Worm (Caenorhabditis elegans) whole organism, L1 larva: ENCODE results near the gene R09E10.1.

ENCODE experiments used
- C04F5.9 ChIP-seq: sonication (generic microtip); optimal IDR thresholded peaks from 2 replicates; lab custom pipeline; 2016; ENCODE audit warnings: missing genetic modification characterization, missing compliant biosample characterization
- C16A3.4 ChIP-seq: fragments of 150-350 bp; optimal IDR thresholded peaks from 2 replicates; lab custom pipeline; 2014; ENCODE audit warnings: missing biosample characterization, missing genetic modification characterization
- F16B12.6 ChIP-seq: fragments of 150-350 bp; optimal IDR thresholded peaks from 2 replicates; lab custom pipeline; 2014; ENCODE audit warnings: missing biosample characterization, missing genetic modification characterization
- Y116A8C.19 ChIP-seq: sonication (generic microtip); optimal IDR thresholded peaks from 2 replicates; lab custom pipeline; 2016; ENCODE audit warnings: missing compliant biosample characterization, missing genetic modification characterization, borderline replicate concordance
- aha-1 ChIP-seq: fragments of 150-350 bp; optimal IDR thresholded peaks from 2 replicates; lab custom pipeline; 2014; ENCODE audit warnings: missing biosample characterization, missing genetic modification characterization
- alr-1 ChIP-seq: fragments of 200-800 bp; sonication (Bioruptor generic); optimal IDR thresholded peaks from 2 replicates; lab custom pipeline; 2018; ENCODE audit warnings: borderline replicate concordance, mild to moderate bottlenecking, missing genetic modification characterization, missing compliant biosample characterization
- aly-2 ChIP-seq: fragments of 150-350 bp; optimal IDR thresholded peaks from 2 replicates; lab custom pipeline; 2014; ENCODE audit warnings: missing biosample characterization, missing genetic modification characterization
- blmp-1 ChIP-seq: fragments of 150-350 bp; optimal IDR thresholded peaks from 2 replicates; lab custom pipeline; 2014; ENCODE audit warnings: missing biosample characterization, missing genetic modification characterization
- ceh-63 ChIP-seq: fragments of 200-800 bp; sonication (Bioruptor generic); optimal IDR thresholded peaks from 2 replicates; lab custom pipeline; 2018; ENCODE audit warnings: mild to moderate bottlenecking, missing genetic modification characterization, missing compliant biosample characterization
- ceh-82 ChIP-seq, 3 experiments: fragments of 150-350 bp in 1 of 3; sonication (generic microtip) in 2 of 3; optimal IDR thresholded peaks; 2 replicates each; lab custom pipeline; 2014 to 2017; ENCODE audit warnings: missing biosample characterization in 3 of 3, missing genetic modification characterization in 3 of 3
- ceh-88 ChIP-seq: fragments of 200-800 bp; sonication (Bioruptor generic); IDR thresholded peaks from 2 replicates; pipeline ENCODE4 v1.3.6; 2022; ENCODE audit warnings: missing genetic modification characterization, missing compliant biosample characterization
- ceh-90 ChIP-seq: sonication (generic microtip); optimal IDR thresholded peaks from 2 replicates; lab custom pipeline; 2016; ENCODE audit warnings: missing genetic modification characterization, missing compliant biosample characterization
- dpl-1 ChIP-seq, 3 experiments: fragments of 150-350 bp in 2 of 3; sonication (generic microtip) in 1 of 3; optimal IDR thresholded peaks; 2 replicates each; lab custom pipeline; 2014 to 2017; ENCODE audit warnings: missing biosample characterization in 3 of 3, missing genetic modification characterization in 3 of 3, missing genetic modification reagents in 3 of 3
- dsc-1 ChIP-seq: sonication (generic microtip); optimal IDR thresholded peaks from 2 replicates; lab custom pipeline; 2016; ENCODE audit warnings: mild to moderate bottlenecking, missing genetic modification characterization, missing compliant biosample characterization
- efl-1 ChIP-seq, 4 experiments: fragments of 150-350 bp; optimal IDR thresholded peaks in 3 of 4; peaks in 1 of 4; 1 replicate in 1 of 4; 2 replicates in 3 of 4; lab custom pipeline; 2014; ENCODE audit warnings: missing biosample characterization in 2 of 4, missing genetic modification characterization in 2 of 4, missing genetic modification reagents in 2 of 4
- efl-3 ChIP-seq: fragments of 200-800 bp; sonication (Bioruptor generic); optimal IDR thresholded peaks from 2 replicates; lab custom pipeline; 2018; ENCODE audit warnings: mild to moderate bottlenecking, missing genetic modification characterization, missing compliant biosample characterization
- fkh-10 ChIP-seq: sonication (generic microtip); optimal IDR thresholded peaks from 2 replicates; lab custom pipeline; 2017; ENCODE audit warnings: missing biosample characterization, missing genetic modification reagents, missing genetic modification characterization
- grh-1 ChIP-seq: fragments of 200-800 bp; sonication (Bioruptor generic); IDR thresholded peaks from 2 replicates; pipeline ENCODE4 v1.3.6; 2022; ENCODE audit warnings: missing genetic modification reagents, missing genetic modification characterization, missing compliant biosample characterization
- hlh-17 ChIP-seq: fragments of 200-800 bp; sonication (Bioruptor generic); optimal IDR thresholded peaks from 2 replicates; lab custom pipeline; 2018; ENCODE audit warnings: missing genetic modification characterization, mild to moderate bottlenecking, missing compliant biosample characterization, moderate library complexity, borderline replicate concordance
- hlh-4 ChIP-seq: sonication (generic microtip); optimal IDR thresholded peaks from 2 replicates; lab custom pipeline; 2016; ENCODE audit warnings: mild to moderate bottlenecking, missing genetic modification characterization, missing compliant biosample characterization
- hpl-2 ChIP-seq: fragments of 150-350 bp; optimal IDR thresholded peaks from 2 replicates; lab custom pipeline; 2014; ENCODE audit warnings: missing biosample characterization, missing genetic modification reagents, missing genetic modification characterization
- lin-14 ChIP-seq: fragments of 200-800 bp; sonication (Bioruptor generic); optimal IDR thresholded peaks from 2 replicates; lab custom pipeline; 2018; ENCODE audit warnings: mild to moderate bottlenecking, missing genetic modification characterization, moderate library complexity, missing compliant biosample characterization
- lin-35 ChIP-seq, 2 experiments: fragments of 150-350 bp; optimal IDR thresholded peaks; 2 replicates each; lab custom pipeline; 2014; ENCODE audit warnings: missing biosample characterization in 2 of 2, missing genetic modification characterization in 2 of 2, missing genetic modification reagents in 2 of 2
- mef-2 ChIP-seq: fragments of 150-350 bp; optimal IDR thresholded peaks from 2 replicates; lab custom pipeline; 2014; ENCODE audit warnings: missing biosample characterization, missing genetic modification characterization
- nhr-11 ChIP-seq: fragments of 150-350 bp; optimal IDR thresholded peaks from 2 replicates; lab custom pipeline; 2014; ENCODE audit warnings: missing biosample characterization, missing genetic modification characterization
- nhr-12 ChIP-seq: sonication (generic microtip); optimal IDR thresholded peaks from 2 replicates; lab custom pipeline; 2017; ENCODE audit warnings: missing biosample characterization, missing genetic modification characterization
- nhr-19 ChIP-seq: fragments of 200-800 bp; sonication (Bioruptor generic); conservative IDR thresholded peaks from 2 replicates; pipeline ENCODE4 v1.3.6; 2022; ENCODE audit warnings: missing genetic modification characterization, missing compliant biosample characterization
- nhr-20 ChIP-seq: sonication (generic microtip); optimal IDR thresholded peaks from 2 replicates; lab custom pipeline; 2016; ENCODE audit warnings: mild to moderate bottlenecking, missing genetic modification characterization, missing compliant biosample characterization
- nhr-77 ChIP-seq: fragments of 150-350 bp; optimal IDR thresholded peaks from 2 replicates; lab custom pipeline; 2014; ENCODE audit warnings: missing biosample characterization, missing genetic modification characterization
- nhr-84 ChIP-seq: sonication (generic microtip); optimal IDR thresholded peaks from 2 replicates; lab custom pipeline; 2017; ENCODE audit warnings: missing biosample characterization, missing genetic modification characterization
- nhr-90 ChIP-seq: sonication (generic microtip); optimal IDR thresholded peaks from 2 replicates; lab custom pipeline; 2016; ENCODE audit warnings: mild to moderate bottlenecking, missing genetic modification characterization, missing compliant biosample characterization; ENCODE audit not compliant: poor library complexity
- pag-3 ChIP-seq: sonication (generic microtip); optimal IDR thresholded peaks from 2 replicates; lab custom pipeline; 2017; ENCODE audit warnings: missing genetic modification characterization, mild to moderate bottlenecking, missing compliant biosample characterization, antibody characterized with exemption, borderline replicate concordance; ENCODE audit not compliant: insufficient read depth
- pax-3 ChIP-seq: fragments of 200-800 bp; sonication (Bioruptor generic); optimal IDR thresholded peaks from 2 replicates; lab custom pipeline; 2018; ENCODE audit warnings: mild to moderate bottlenecking, missing genetic modification characterization, moderate library complexity, missing compliant biosample characterization
- skn-1 ChIP-seq: fragments of 150-350 bp; optimal IDR thresholded peaks from 2 replicates; lab custom pipeline; 2014; ENCODE audit warnings: missing biosample characterization, missing genetic modification characterization
- snu-23 ChIP-seq: sonication (generic microtip); optimal IDR thresholded peaks from 2 replicates; lab custom pipeline; 2016; ENCODE audit warnings: missing genetic modification characterization, missing compliant biosample characterization
- sptf-1 ChIP-seq: fragments of 150-350 bp; optimal IDR thresholded peaks from 2 replicates; lab custom pipeline; 2014; ENCODE audit warnings: missing biosample characterization, missing genetic modification characterization
- tbx-2 ChIP-seq: sonication (generic microtip); optimal IDR thresholded peaks from 2 replicates; lab custom pipeline; 2016; ENCODE audit warnings: missing genetic modification characterization, missing compliant biosample characterization
- unc-130 ChIP-seq: fragments of 150-350 bp; optimal IDR thresholded peaks from 2 replicates; lab custom pipeline; 2017; ENCODE audit warnings: missing biosample characterization, missing genetic modification characterization, inconsistent platforms
- xbp-1 ChIP-seq: sonication (generic microtip); optimal IDR thresholded peaks from 2 replicates; lab custom pipeline; 2016; ENCODE audit warnings: missing genetic modification characterization, missing compliant biosample characterization
- zag-1 ChIP-seq: fragments of 150-350 bp; optimal IDR thresholded peaks from 2 replicates; lab custom pipeline; 2014; ENCODE audit warnings: missing biosample characterization, missing genetic modification characterization
- zip-4 ChIP-seq: fragments of 200-800 bp; sonication (Bioruptor generic); optimal IDR thresholded peaks from 2 replicates; lab custom pipeline; 2018; ENCODE audit warnings: mild to moderate bottlenecking, missing genetic modification characterization, moderate library complexity, missing compliant biosample characterization
- ztf-11 ChIP-seq, 2 experiments: sonication (generic microtip); optimal IDR thresholded peaks; 2 replicates each; lab custom pipeline; 2016 to 2017; ENCODE audit warnings: missing genetic modification characterization in 2 of 2, missing biosample characterization in 1 of 2, missing compliant biosample characterization in 1 of 2

Gene R09E10.1

DNA sequence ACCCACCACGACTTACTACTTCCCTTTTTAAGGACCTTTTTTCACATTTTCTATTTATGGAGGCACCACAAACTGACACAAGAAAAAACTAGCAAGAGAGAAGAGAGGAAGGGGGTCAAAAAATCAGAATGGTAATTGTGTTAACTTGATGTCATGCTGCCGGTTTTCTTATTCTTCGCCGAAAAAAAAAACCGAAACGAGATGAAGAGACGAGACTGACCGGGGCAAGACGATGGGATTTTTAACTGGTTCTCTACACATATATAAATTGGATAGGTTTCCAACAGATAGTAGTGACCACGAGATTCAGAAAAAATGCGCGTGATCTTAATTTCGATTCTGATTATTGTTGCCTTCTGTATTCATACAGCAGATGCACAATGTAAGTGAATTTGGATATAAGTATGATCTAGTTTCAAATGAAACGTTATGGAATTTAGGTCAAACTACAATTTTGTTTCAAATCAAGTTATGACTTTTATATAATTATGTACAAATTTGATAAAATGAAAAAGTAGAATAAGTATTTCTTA, 48.7 kb downstream of the R09E10.1 start, which contains the start of gene Y43C5A.3 (continued):
- TF ChIP-seq efl-1 (optimal IDR thresholded peaks at IDR 0.05; lab: Kevin White, UChicago) (no peak), efl-1 (GFP tag; optimal IDR thresholded peaks at IDR 0.05 in 1 of 2; lab: Kevin White, UChicago) (peak in 1 of 2 experiments; percentile 82), blmp-1 (tag; lab: Kevin White, UChicago) (peak; percentile 69), ceh-88 (GFP tag; lab: Robert Waterston, UW) (no peak), zag-1 (tag; lab: Kevin White, UChicago) (no peak), grh-1 (GFP tag; lab: Robert Waterston, UW) (no peak), snu-23 (GFP tag; lab: Kevin White, UChicago) (peak; percentile 45), zip-4 (GFP tag; lab: Kevin White, UChicago) (no peak), ceh-90 (tag; lab: Kevin White, UChicago) (no peak), unc-130 (tag; lab: Kevin White, UChicago) (no peak), pag-3 (tag; lab: Kevin White, UChicago) (no peak), ceh-63 (GFP tag; lab: Kevin White, UChicago) (no peak), hlh-17 (GFP tag; lab: Kevin White, UChicago) (no peak), pax-3 (tag; lab: Kevin White, UChicago) (no peak), dsc-1 (tag; lab: Kevin White, UChicago) (no peak), xbp-1 (tag; lab: Kevin White, UChicago) (no peak), skn-1 (tag; lab: Kevin White, UChicago) (no peak), nhr-12 (no peak), hpl-2 (GFP tag; lab: Kevin White, UChicago) (no peak), tbx-2 (tag; lab: Kevin White, UChicago) (peak; percentile 11), ceh-82 (tag; optimal IDR thresholded peaks at IDR 0.05; lab: Kevin White, UChicago) (no peak), aly-2 (no peak), alr-1 (no peak), F16B12.6 (no peak), lin-35 (GFP tag; optimal IDR thresholded peaks at IDR 0.05; lab: Kevin White, UChicago) (peak in 1 of 2 experiments; percentile 28), hlh-4 (no peak), nhr-90 (no peak), mef-2 (tag; lab: Kevin White, UChicago) (no peak), C04F5.9 (no peak), fkh-10 (GFP tag; lab: Kevin White, UChicago) (no peak), nhr-19 (GFP tag; lab: Robert Waterston, UW) (no peak), sptf-1 (tag; lab: Kevin White, UChicago) (no peak), nhr-11 (tag; lab: Kevin White, UChicago) (no peak), nhr-84 (tag; lab: Kevin White, UChicago) (no peak), nhr-20 (tag; lab: Kevin White, UChicago) (peak; percentile 57), Y116A8C.19 (tag; lab: Kevin White, UChicago) (no peak), nhr-77 (tag; lab: Kevin White, UChicago) (no peak), ztf-11 (tag; optimal IDR thresholded peaks at IDR 0.05; lab: Kevin White, UChicago) (no peak), C16A3.4 (tag; lab: Kevin White, UChicago) (no peak), dpl-1 (GFP tag; optimal IDR thresholded peaks at IDR 0.05; lab: Kevin White, UChicago) (no peak)

DNA sequence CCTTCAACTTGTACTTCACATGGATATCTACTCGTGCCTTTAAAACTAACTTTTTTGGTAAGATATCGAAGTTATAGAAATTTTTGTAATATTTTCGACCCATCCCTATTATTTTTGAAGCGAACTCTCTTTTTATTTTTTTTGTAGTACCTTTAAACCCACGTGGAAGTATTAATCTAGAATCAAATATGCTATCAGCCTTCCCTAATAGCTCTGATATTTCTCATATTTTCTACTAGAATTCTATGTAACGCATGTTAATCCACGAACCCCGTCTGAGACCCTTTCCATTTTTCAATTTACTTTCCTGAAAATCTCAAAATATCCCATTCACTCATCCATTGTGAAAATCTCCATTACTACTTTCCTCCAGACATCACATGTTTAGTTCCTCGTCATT, 49.2 kb downstream of the R09E10.1 start:
- TF ChIP-seq ceh-63 (GFP tag; lab: Kevin White, UChicago): no peak
- no peak for TF ChIP-seq hlh-17 (GFP tag; lab: Kevin White, UChicago)
- TF ChIP-seq aha-1 (tag; lab: Kevin White, UChicago): no peak
- no peak for TF ChIP-seq Y116A8C.19 (tag; lab: Kevin White, UChicago)
- TF ChIP-seq hpl-2 (GFP tag; lab: Kevin White, UChicago): no peak
- TF ChIP-seq aly-2: no peak
- no peak for TF ChIP-seq grh-1 (GFP tag; lab: Robert Waterston, UW)
- no peak for TF ChIP-seq efl-3 (GFP tag; lab: Kevin White, UChicago)
- no peak for TF ChIP-seq lin-35 (GFP tag; optimal IDR thresholded peaks at IDR 0.05; lab: Kevin White, UChicago)
- TF ChIP-seq lin-14: no peak
